Worm (Caenorhabditis elegans): ENCODE data around the gene R10H10.4.

DNA sequence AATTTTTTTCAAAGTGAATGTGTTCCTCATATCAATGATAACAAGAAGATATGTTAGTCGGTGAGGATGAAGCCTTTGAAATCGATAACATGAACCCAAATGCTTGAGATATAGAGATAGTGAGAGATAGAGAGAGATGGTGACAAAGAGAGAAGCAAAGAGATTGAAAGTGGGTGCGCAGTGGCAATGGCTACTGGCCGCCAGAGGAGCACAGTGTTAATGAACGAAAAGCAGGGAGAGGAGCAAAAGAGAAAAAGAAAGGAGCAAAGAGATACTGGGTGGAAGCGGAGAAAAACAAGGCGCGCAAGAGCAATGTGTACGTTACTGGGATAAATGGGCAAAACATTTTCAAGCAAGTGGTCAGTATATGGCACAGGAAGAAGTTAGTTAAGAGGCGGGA lies 50.1 kb downstream of the R10H10.4 start:
- TF ChIP-seq ekl-4 (GFP tag; IDR thresholded peaks at IDR 0.05): no peak
- no peak for TF ChIP-seq B0336.3 (GFP tag; IDR thresholded peaks at IDR 0.05)
- TF ChIP-seq Y95B8A.8 (GFP tag; IDR thresholded peaks at IDR 0.05): no peak

Data from whole organism, young adult.